Fruit fly (Drosophila melanogaster): ENCODE data around the gene CG9338.

- no peak for TF ChIP-seq psq (optimal IDR thresholded peaks at IDR 0.05)
- TF ChIP-seq usp (GFP tag; optimal IDR thresholded peaks at IDR 0.05) = no peak
These were observed 13.4 kb downstream of the CG9338 start for dm6 chr2L:20878463-20878862.
